Fruit fly (Drosophila melanogaster) whole organism, embryonic: ENCODE results near the gene Glut4EF.

ENCODE experiments used
- CG10321 ChIP-seq: fragments of 200-800 bp; sonication (Bioruptor generic); IDR thresholded peaks from 2 replicates; pipeline ENCODE4 v1.3.6; 2022; ENCODE audit warnings: missing biosample characterization, missing genetic modification characterization
- CG12104 ChIP-seq: fragments of 200-800 bp; sonication (Bioruptor generic); optimal IDR thresholded peaks from 3 replicates; lab custom pipeline; 2016; ENCODE audit warnings: missing biosample characterization, missing genetic modification characterization
- CG33213 ChIP-seq: fragments of 200-800 bp; sonication (Bioruptor generic); optimal IDR thresholded peaks from 3 replicates; lab custom pipeline; 2016; ENCODE audit warnings: missing biosample characterization, missing genetic modification characterization
- Eip74EF ChIP-seq, 2 experiments: fragments of 200-800 bp in 1 of 2; fragments of >200 bp in 1 of 2; sonication (Bioruptor generic) in 1 of 2; optimal IDR thresholded peaks; 2 replicates each; lab custom pipeline; 2017 to 2019; ENCODE audit warnings: missing biosample characterization in 2 of 2, missing genetic modification characterization in 2 of 2, mild to moderate bottlenecking in 1 of 2, moderate library complexity in 1 of 2
- HmgD ChIP-seq: fragments of 200-800 bp; sonication (Bioruptor generic); optimal IDR thresholded peaks from 3 replicates; lab custom pipeline; 2016; ENCODE audit warnings: missing biosample characterization, missing genetic modification characterization
- Hmr ChIP-seq: fragments of 200-800 bp; sonication (Bioruptor generic); optimal IDR thresholded peaks from 3 replicates; lab custom pipeline; 2017; ENCODE audit warnings: mild to moderate bottlenecking, missing biosample characterization, missing genetic modification reagents, missing genetic modification characterization
- Med ChIP-seq: fragments of 200-800 bp; sonication (Bioruptor generic); peaks from one replicate; lab custom pipeline; 2016; ENCODE audit warnings: missing biosample characterization, missing genetic modification characterization, mild to moderate bottlenecking, inconsistent platforms, moderate library complexity
- NC2β ChIP-seq: fragments of 200-800 bp; sonication (Bioruptor generic); optimal IDR thresholded peaks from 2 replicates; lab custom pipeline; 2016; ENCODE audit warnings: missing biosample characterization, missing genetic modification characterization
- dysf ChIP-seq: fragments of 200-800 bp; sonication (Bioruptor generic); IDR thresholded peaks from 3 replicates; pipeline ENCODE4 v1.3.6; 2022; ENCODE audit warnings: missing biosample characterization, missing genetic modification characterization
- gfzf ChIP-seq: fragments of 200-800 bp; sonication (Bioruptor generic); optimal IDR thresholded peaks from 2 replicates; lab custom pipeline; 2016; ENCODE audit warnings: missing biosample characterization, mild to moderate bottlenecking, missing genetic modification characterization, moderate library complexity
- h ChIP-seq: fragments of >200 bp; optimal IDR thresholded peaks from 2 replicates; lab custom pipeline; 2017
- shn ChIP-seq: fragments of 200-800 bp; sonication (Bioruptor generic); optimal IDR thresholded peaks from 3 replicates; lab custom pipeline; 2016; ENCODE audit warnings: missing biosample characterization, missing genetic modification characterization
- tup ChIP-seq: fragments of 200-800 bp; sonication (Bioruptor generic); optimal IDR thresholded peaks from 2 replicates; lab custom pipeline; 2016; ENCODE audit warnings: missing biosample characterization, mild to moderate bottlenecking, missing genetic modification characterization, moderate library complexity

DNA sequence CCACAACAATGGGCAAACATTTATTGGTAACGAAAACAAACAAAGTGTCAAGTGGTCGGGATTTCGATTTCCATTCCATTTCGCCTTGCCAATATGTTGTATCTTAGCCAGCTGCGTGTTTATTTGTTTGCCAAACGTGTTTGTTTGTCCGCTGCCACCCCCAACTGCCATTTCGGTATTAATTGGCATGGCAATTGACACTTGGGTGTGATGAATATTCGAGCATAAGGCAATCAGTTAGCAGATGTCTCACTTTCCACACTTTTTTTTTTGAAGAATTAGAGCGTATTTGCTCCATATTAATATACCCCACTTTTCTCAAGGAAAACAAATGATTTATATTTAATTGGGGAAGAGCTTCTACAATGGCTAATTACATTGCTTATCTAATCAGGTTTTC lies 157.0 kb downstream of the Glut4EF start:
- TF ChIP-seq HmgD (GFP tag; lab: Kevin White, UChicago) (no peak), shn (GFP tag; lab: Kevin White, UChicago) (no peak), Med (GFP tag; lab: Kevin White, UChicago) (no peak), NC2β (GFP tag; lab: Kevin White, UChicago) (no peak), gfzf (GFP tag; lab: Kevin White, UChicago) (no peak), h (lab: Kevin White, UChicago) (no peak), dysf (GFP tag; lab: Robert Waterston, UW) (no peak), Hmr (GFP tag; lab: Kevin White, UChicago) (no peak), tup (GFP tag; lab: Kevin White, UChicago) (no peak), CG12104 (no peak), CG10321 (no peak), Eip74EF (GFP tag; optimal IDR thresholded peaks at IDR 0.05; lab: Kevin White, UChicago) (no peak), CG33213 (no peak)
